Fruit fly (Drosophila melanogaster) whole organism, embryonic: ENCODE results near the gene ich.
A peak's percentile ranks its signal among the peaks of the same experiment; 100 is the strongest.

Source experiments
- Adf1 ChIP-seq: fragments of 200-800 bp; sonication (Bioruptor generic); IDR thresholded peaks from 2 replicates; pipeline ENCODE4 v1.3.6; 2022; ENCODE audit warnings: missing biosample characterization, missing genetic modification characterization
- Antp ChIP-seq: fragments of 200-800 bp; sonication (Bioruptor generic); optimal IDR thresholded peaks from 3 replicates; lab custom pipeline; 2016; ENCODE audit warnings: missing biosample characterization, missing genetic modification characterization
- Atf6 ChIP-seq: fragments of 200-800 bp; sonication (Bioruptor generic); IDR thresholded peaks from 2 replicates; pipeline ENCODE4 v1.3.6; 2022; ENCODE audit warnings: missing biosample characterization, missing genetic modification characterization
- Blimp-1 ChIP-seq: fragments of 200-800 bp; sonication (Bioruptor generic); optimal IDR thresholded peaks from 3 replicates; lab custom pipeline; 2018; ENCODE audit warnings: missing biosample characterization, missing genetic modification characterization, mild to moderate bottlenecking, moderate library complexity, missing genetic modification reagents
- CG10654 ChIP-seq: fragments of 200-800 bp; sonication (Bioruptor generic); optimal IDR thresholded peaks from 2 replicates; lab custom pipeline; 2016; ENCODE audit warnings: missing biosample characterization, missing genetic modification characterization
- CG10959 ChIP-seq: fragments of 200-800 bp; sonication (Bioruptor generic); IDR thresholded peaks from 2 replicates; pipeline ENCODE4 v1.3.6; 2022; ENCODE audit warnings: missing biosample characterization, missing genetic modification characterization
- CG11093 ChIP-seq: fragments of 200-800 bp; sonication (Bioruptor generic); IDR thresholded peaks from 3 replicates; pipeline ENCODE4 v1.3.6; 2022; ENCODE audit warnings: missing biosample characterization, missing genetic modification characterization
- CG11398 ChIP-seq: fragments of 200-800 bp; sonication (Bioruptor generic); optimal IDR thresholded peaks from 2 replicates; lab custom pipeline; 2016; ENCODE audit warnings: missing biosample characterization, missing genetic modification characterization
- CG11560 ChIP-seq: fragments of 200-800 bp; sonication (Bioruptor generic); IDR thresholded peaks from 3 replicates; pipeline ENCODE4 v1.3.6; 2022; ENCODE audit warnings: missing biosample characterization, missing genetic modification characterization
- CG12299 ChIP-seq: fragments of 200-800 bp; sonication (Bioruptor generic); optimal IDR thresholded peaks from 2 replicates; lab custom pipeline; 2018; ENCODE audit warnings: missing biosample characterization, mild to moderate bottlenecking, missing genetic modification characterization
- CG1529 ChIP-seq: fragments of 200-800 bp; sonication (Bioruptor generic); optimal IDR thresholded peaks from 3 replicates; lab custom pipeline; 2018; ENCODE audit warnings: missing biosample characterization, missing genetic modification characterization
- CG15479 ChIP-seq: fragments of 200-800 bp; sonication (Bioruptor generic); optimal IDR thresholded peaks from 3 replicates; lab custom pipeline; 2019; ENCODE audit warnings: missing biosample characterization, mild to moderate bottlenecking, missing genetic modification characterization, moderate library complexity
- CG15514 ChIP-seq: fragments of 200-800 bp; sonication (Bioruptor generic); optimal IDR thresholded peaks from 3 replicates; lab custom pipeline; 2017; ENCODE audit warnings: missing biosample characterization, missing genetic modification characterization, mild to moderate bottlenecking, moderate library complexity, missing genetic modification reagents
- CG17328 ChIP-seq: fragments of 200-800 bp; sonication (Bioruptor generic); IDR thresholded peaks from 2 replicates; pipeline ENCODE4 v1.3.6; 2022; ENCODE audit warnings: missing biosample characterization, missing genetic modification characterization
- CG17385 ChIP-seq: fragments of 200-800 bp; sonication (Bioruptor generic); optimal IDR thresholded peaks from 3 replicates; lab custom pipeline; 2018; ENCODE audit warnings: missing biosample characterization, mild to moderate bottlenecking, missing genetic modification characterization
- CG17829 ChIP-seq: fragments of 200-800 bp; optimal IDR thresholded peaks from 2 replicates; lab custom pipeline; 2019; ENCODE audit warnings: missing biosample characterization, mild to moderate bottlenecking, missing genetic modification characterization, moderate library complexity
- CG2199 ChIP-seq: fragments of 200-800 bp; sonication (Bioruptor generic); IDR thresholded peaks from 3 replicates; pipeline ENCODE4 v1.3.6; 2022; ENCODE audit warnings: missing biosample characterization, missing genetic modification characterization
- CG2875 ChIP-seq: fragments of 200-800 bp; sonication (Bioruptor generic); optimal IDR thresholded peaks from 2 replicates; lab custom pipeline; 2017; ENCODE audit warnings: missing biosample characterization, mild to moderate bottlenecking, missing genetic modification characterization, missing genetic modification reagents
- CG2889 ChIP-seq: fragments of 200-800 bp; sonication (Bioruptor generic); IDR thresholded peaks from 3 replicates; pipeline ENCODE4 v1.3.6; 2022; ENCODE audit warnings: missing biosample characterization, missing genetic modification characterization
- CG33557 ChIP-seq: fragments of 200-800 bp; sonication (Bioruptor generic); optimal IDR thresholded peaks from 2 replicates; lab custom pipeline; 2019; ENCODE audit warnings: missing biosample characterization, mild to moderate bottlenecking, missing genetic modification characterization, moderate library complexity
- CG7745 ChIP-seq: fragments of 200-800 bp; sonication (Bioruptor generic); optimal IDR thresholded peaks from 2 replicates; lab custom pipeline; 2018; ENCODE audit warnings: missing biosample characterization, mild to moderate bottlenecking, missing genetic modification characterization, moderate library complexity
- CG9817 ChIP-seq: fragments of 200-800 bp; sonication (Bioruptor generic); optimal IDR thresholded peaks from 2 replicates; lab custom pipeline; 2018; ENCODE audit warnings: missing biosample characterization, mild to moderate bottlenecking, missing genetic modification characterization, moderate library complexity
- CkIIα-i1 ChIP-seq: fragments of 200-800 bp; sonication (Bioruptor generic); IDR thresholded peaks from 2 replicates; pipeline ENCODE4 v1.3.6; 2022; ENCODE audit warnings: missing biosample characterization, missing genetic modification characterization
- E2f1 ChIP-seq: fragments of 200-800 bp; sonication (Bioruptor generic); IDR thresholded peaks from 2 replicates; pipeline ENCODE4 v1.3.6; 2022; ENCODE audit warnings: missing biosample characterization, missing genetic modification characterization
- GATAe ChIP-seq: fragments of 200-800 bp; sonication (Bioruptor generic); conservative IDR thresholded peaks from 2 replicates; pipeline ENCODE4 v1.3.6; 2022; ENCODE audit warnings: missing biosample characterization, missing genetic modification characterization
- HLHmδ ChIP-seq: fragments of 200-800 bp; sonication (Bioruptor generic); optimal IDR thresholded peaks from 2 replicates; lab custom pipeline; 2018; ENCODE audit warnings: missing biosample characterization, mild to moderate bottlenecking, missing genetic modification characterization, moderate library complexity
- Jarid2 ChIP-seq: fragments of 200-800 bp; sonication (Bioruptor generic); optimal IDR thresholded peaks from 3 replicates; lab custom pipeline; 2017; ENCODE audit warnings: mild to moderate bottlenecking, missing biosample characterization, missing genetic modification reagents, missing genetic modification characterization
- PHDP ChIP-seq: fragments of 200-800 bp; sonication (Bioruptor generic); optimal IDR thresholded peaks from 3 replicates; lab custom pipeline; 2018; ENCODE audit warnings: missing biosample characterization, mild to moderate bottlenecking, missing genetic modification characterization, moderate library complexity
- ac ChIP-seq: fragments of 200-800 bp; sonication (Bioruptor generic); optimal IDR thresholded peaks from 3 replicates; lab custom pipeline; 2017; ENCODE audit warnings: missing biosample characterization, mild to moderate bottlenecking, missing genetic modification characterization
- ash1 ChIP-seq: fragments of 200-800 bp; sonication (Bioruptor generic); optimal IDR thresholded peaks from 2 replicates; lab custom pipeline; 2018; ENCODE audit warnings: missing biosample characterization, mild to moderate bottlenecking, missing genetic modification characterization
- cas ChIP-seq: fragments of 200-800 bp; sonication (Bioruptor generic); IDR thresholded peaks from 2 replicates; pipeline ENCODE4 v1.3.6; 2022; ENCODE audit warnings: missing biosample characterization, missing genetic modification characterization
- cg ChIP-seq: fragments of 200-800 bp; sonication (Bioruptor generic); optimal IDR thresholded peaks from 3 replicates; lab custom pipeline; 2019; ENCODE audit warnings: missing biosample characterization, mild to moderate bottlenecking, missing genetic modification characterization, moderate library complexity
- chinmo ChIP-seq: fragments of 200-800 bp; sonication (Bioruptor generic); IDR thresholded peaks from 4 replicates; pipeline ENCODE4 v1.3.6; 2022; ENCODE audit warnings: missing biosample characterization, missing genetic modification characterization; ENCODE audit not compliant: partially characterized antibody
- ci ChIP-seq: fragments of 200-800 bp; sonication (Bioruptor generic); IDR thresholded peaks from 3 replicates; pipeline ENCODE4 v1.3.6; 2022; ENCODE audit warnings: missing biosample characterization, missing genetic modification characterization
- eve ChIP-seq, 2 experiments: fragments of >200 bp; optimal IDR thresholded peaks; 2 replicates each; lab custom pipeline; 2017; ENCODE audit warnings: missing biosample characterization in 2 of 2, missing genetic modification characterization in 2 of 2
- ewg ChIP-seq: fragments of 200-800 bp; sonication (Bioruptor generic); optimal IDR thresholded peaks from 3 replicates; lab custom pipeline; 2017; ENCODE audit warnings: mild to moderate bottlenecking, missing biosample characterization, missing genetic modification reagents, missing genetic modification characterization
- gcm2 ChIP-seq: fragments of 200-800 bp; sonication (Bioruptor generic); optimal IDR thresholded peaks from 2 replicates; lab custom pipeline; 2016; ENCODE audit warnings: missing biosample characterization, missing genetic modification characterization
- hbn ChIP-seq: fragments of 200-800 bp; sonication (Bioruptor generic); IDR thresholded peaks from 2 replicates; pipeline ENCODE4 v1.3.6; 2022; ENCODE audit warnings: missing biosample characterization, missing genetic modification characterization; ENCODE audit not compliant: partially characterized antibody
- hkb ChIP-seq, 2 experiments: fragments of 200-800 bp in 1 of 2; fragments of >200 bp in 1 of 2; sonication (Bioruptor generic) in 1 of 2; IDR thresholded peaks in 1 of 2; optimal IDR thresholded peaks in 1 of 2; 2 replicates each; pipeline versions ENCODE4 v1.3.6 to Lab custom; 2017 to 2022; ENCODE audit warnings: missing biosample characterization in 1 of 2, missing genetic modification characterization in 1 of 2
- hth ChIP-seq: fragments of >200 bp; optimal IDR thresholded peaks from 2 replicates; lab custom pipeline; 2017; ENCODE audit warnings: inconsistent platforms
- mirr ChIP-seq: fragments of 200-800 bp; sonication (Bioruptor generic); optimal IDR thresholded peaks from 3 replicates; lab custom pipeline; 2018; ENCODE audit warnings: missing biosample characterization, mild to moderate bottlenecking, missing genetic modification characterization
- oc ChIP-seq: fragments of 200-800 bp; sonication (Bioruptor generic); optimal IDR thresholded peaks from 2 replicates; lab custom pipeline; 2018; ENCODE audit warnings: missing biosample characterization, mild to moderate bottlenecking, missing genetic modification characterization, moderate library complexity
- otp ChIP-seq: fragments of 200-800 bp; sonication (Bioruptor generic); IDR thresholded peaks from 3 replicates; pipeline ENCODE4, ENCODE4 v1.3.6; 2022; ENCODE audit warnings: missing biosample characterization, missing genetic modification characterization
- pb ChIP-seq: fragments of 200-800 bp; sonication (Bioruptor generic); optimal IDR thresholded peaks from 3 replicates; lab custom pipeline; 2016; ENCODE audit warnings: missing biosample characterization, missing genetic modification characterization
- sd ChIP-seq: fragments of 200-800 bp; sonication (Bioruptor generic); optimal IDR thresholded peaks from 3 replicates; lab custom pipeline; 2018; ENCODE audit warnings: missing biosample characterization, mild to moderate bottlenecking, missing genetic modification characterization, moderate library complexity
- tx ChIP-seq: fragments of 200-800 bp; sonication (Bioruptor generic); optimal IDR thresholded peaks from 2 replicates; lab custom pipeline; 2016; ENCODE audit warnings: missing biosample characterization, missing genetic modification characterization
- zen2 ChIP-seq: fragments of 200-800 bp; sonication (Bioruptor generic); IDR thresholded peaks from 3 replicates; pipeline ENCODE4 v1.3.6; 2022; ENCODE audit warnings: missing biosample characterization, missing genetic modification characterization; ENCODE audit not compliant: partially characterized antibody
- zfh1 ChIP-seq: fragments of 200-800 bp; sonication (Bioruptor generic); IDR thresholded peaks from 3 replicates; pipeline ENCODE4 v1.3.6; 2022; ENCODE audit warnings: missing biosample characterization, missing genetic modification characterization

The ich gene

dm6 chr3R:8962860-8963755 lies at the start of gene ich:
Gene ich (minus strand): TSS chr3R:8963037.
- TF ChIP-seq CG17385 (GFP tag; lab: Kevin White, UChicago) (no peak), mirr (GFP tag; lab: Kevin White, UChicago) (no peak), CG11560 (tag; lab: Robert Waterston, UW) (no peak), hth (lab: Kevin White, UChicago) (no peak), zen2 (GFP tag; lab: Robert Waterston, UW) (no peak), Antp (GFP tag; lab: Kevin White, UChicago) (no peak), tx (GFP tag; lab: Kevin White, UChicago) (no peak), otp (GFP tag; lab: Robert Waterston, UW) (peak; percentile 33; the same call in 1 of the 3 replicates), CG2889 (GFP tag; lab: Robert Waterston, UW) (no peak), Adf1 (peak; percentile 85), zfh1 (GFP tag; lab: Robert Waterston, UW) (0 out of 3 replicates have a peak, but pooled peaks have one; percentile 5), CG15479 (GFP tag; lab: Kevin White, UChicago) (peak; percentile 77), CG10654 (GFP tag; lab: Kevin White, UChicago) (no peak), CG9817 (no peak), CG11398 (GFP tag; lab: Kevin White, UChicago) (no peak), ac (peak; percentile 6), CG10959 (GFP tag; lab: Robert Waterston, UW) (no peak), CG15514 (GFP tag; lab: Kevin White, UChicago) (no peak), sd (no peak), CG17829 (peak; percentile 10), CkIIα-i1 (GFP tag; lab: Robert Waterston, UW) (no peak), Atf6 (GFP tag; lab: Robert Waterston, UW) (no peak), PHDP (tag; lab: Kevin White, UChicago) (no peak), CG12299 (tag; lab: Kevin White, UChicago) (no peak), CG33557 (GFP tag; lab: Kevin White, UChicago) (no peak), CG1529 (GFP tag; lab: Kevin White, UChicago) (no peak), cg (GFP tag; lab: Kevin White, UChicago) (peak; percentile 57), CG7745 (tag; lab: Kevin White, UChicago) (no peak), CG2199 (GFP tag; lab: Robert Waterston, UW) (peak; percentile 77; the same call in 1 of the 3 replicates), CG2875 (GFP tag; lab: Kevin White, UChicago) (no peak), CG11093 (GFP tag; lab: Robert Waterston, UW) (no peak), ewg (GFP tag; lab: Kevin White, UChicago) (peak; percentile 34), oc (no peak), eve (GFP tag; optimal IDR thresholded peaks at IDR 0.05; lab: Kevin White, UChicago) (no peak), HLHmδ (GFP tag; lab: Kevin White, UChicago) (peak; percentile 43), hkb (optimal IDR thresholded peaks at IDR 0.05; lab: Kevin White, UChicago) (no peak), hkb (GFP tag; IDR thresholded peaks at IDR 0.05; lab: Robert Waterston, UW) (no peak), hbn (GFP tag; lab: Robert Waterston, UW) (no peak), Blimp-1 (peak; percentile 30), ash1 (GFP tag; lab: Kevin White, UChicago) (no peak), Jarid2 (peak; percentile 87), GATAe (GFP tag; lab: Robert Waterston, UW) (no peak), E2f1 (GFP tag; lab: Robert Waterston, UW) (no peak), ci (peak; percentile 27; the same call in 1 of the 3 replicates), chinmo (GFP tag; lab: Robert Waterston, UW) (0 out of 4 replicates have a peak, but pooled peaks have one; percentile 40), pb (no peak), gcm2 (no peak), cas (GFP tag; lab: Robert Waterston, UW) (no peak), CG17328 (GFP tag; lab: Robert Waterston, UW) (no peak)
